Fruit fly (Drosophila melanogaster) whole organism, wandering third instar larva: ENCODE results near the gene CG9135.

Experiments used
- Abd-B ChIP-seq: fragments of >200 bp; optimal IDR thresholded peaks from 2 replicates; lab custom pipeline; 2017; ENCODE audit warnings: missing biosample characterization, missing genetic modification characterization
- Dfd ChIP-seq: fragments of >200 bp; optimal IDR thresholded peaks from 2 replicates; lab custom pipeline; 2017; ENCODE audit warnings: missing biosample characterization, missing genetic modification characterization
- Hr78 ChIP-seq: fragments of >200 bp; optimal IDR thresholded peaks from 2 replicates; lab custom pipeline; 2017; ENCODE audit warnings: missing biosample characterization, missing genetic modification characterization
- Mio ChIP-seq: sonication (Bioruptor generic); optimal IDR thresholded peaks from 2 replicates; lab custom pipeline; 2016; ENCODE audit warnings: missing biosample characterization, missing genetic modification characterization
- Rel ChIP-seq, 2 experiments: fragments of 200-800 bp; sonication (Bioruptor generic) in 1 of 2; optimal IDR thresholded peaks; 2 replicates in 1 of 2; 3 replicates in 1 of 2; lab custom pipeline; 2016 to 2019; ENCODE audit warnings: mild to moderate bottlenecking in 2 of 2, missing biosample characterization in 2 of 2, missing genetic modification characterization in 2 of 2, moderate library complexity in 1 of 2
- br ChIP-seq: fragments of 200-800 bp; sonication (Bioruptor generic); optimal IDR thresholded peaks from 2 replicates; lab custom pipeline; 2016; ENCODE audit warnings: missing biosample characterization, missing genetic modification characterization
- dl ChIP-seq, 2 experiments: fragments of 175-275, 200-275 bp in 1 of 2; fragments of 200-275 bp in 1 of 2; sonication (Bioruptor generic); optimal IDR thresholded peaks; lab custom pipeline; 2018; ENCODE audit warnings: mild to moderate bottlenecking in 2 of 2, missing biosample characterization in 2 of 2, missing genetic modification characterization in 2 of 2, moderate library complexity in 2 of 2; ENCODE audit not compliant: partially characterized antibody in 2 of 2, insufficient read depth in 1 of 2
- dsf ChIP-seq: sonication (Bioruptor generic); optimal IDR thresholded peaks from 2 replicates; lab custom pipeline; 2016; ENCODE audit warnings: missing biosample characterization, missing genetic modification characterization, borderline replicate concordance
- h ChIP-seq: fragments of 200-800 bp; sonication (Bioruptor generic); optimal IDR thresholded peaks from 3 replicates; lab custom pipeline; 2016; ENCODE audit warnings: missing biosample characterization, mild to moderate bottlenecking, missing genetic modification characterization
- jim ChIP-seq: fragments of 175-275, 200-325 bp; sonication (Bioruptor generic); optimal IDR thresholded peaks from 2 replicates; lab custom pipeline; 2016; ENCODE audit warnings: missing biosample characterization, mild to moderate bottlenecking, missing genetic modification characterization
- pan ChIP-seq: fragments of >200 bp; optimal IDR thresholded peaks from 2 replicates; lab custom pipeline; 2017

DNA sequence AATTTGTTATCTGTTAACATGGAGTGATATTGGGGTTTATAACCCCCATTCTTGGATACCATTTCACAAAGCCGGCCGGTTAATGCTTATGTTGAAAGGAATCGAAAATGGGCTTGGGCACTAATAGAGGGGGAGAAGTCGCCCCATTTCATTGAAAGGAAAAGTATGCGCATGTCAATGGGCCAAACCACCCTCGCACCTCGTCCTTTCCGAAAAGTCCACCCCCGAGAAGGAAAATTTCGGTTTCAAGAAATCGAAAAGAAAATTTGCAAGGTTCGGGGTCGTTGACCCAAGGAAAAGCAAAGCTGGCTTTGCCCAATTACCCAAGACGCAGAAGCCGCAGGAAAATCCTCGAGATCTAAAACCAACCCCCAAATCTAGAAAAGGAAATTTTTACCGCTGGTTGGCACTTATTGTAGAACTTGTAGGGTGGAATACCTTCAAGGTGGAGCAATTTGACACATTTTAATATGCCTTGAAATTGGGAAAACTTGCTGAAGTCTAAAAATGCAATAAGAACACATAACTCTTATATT, 26.3 kb downstream of the CG9135 start:
- TF ChIP-seq dl (GFP tag; optimal IDR thresholded peaks at IDR 0.05; lab: Kevin White, UChicago; ENCODE audit: insufficient read depth in 1 of 2, partially characterized antibody in 2 of 2) (no peak), Rel (GFP tag; optimal IDR thresholded peaks at IDR 0.05; lab: Kevin White, UChicago) (no peak), Rel (tag; optimal IDR thresholded peaks at IDR 0.05; lab: Kevin White, UChicago) (no peak), jim (GFP tag; lab: Kevin White, UChicago) (no peak), Mio (no peak), br (no peak), Abd-B (GFP tag; lab: Kevin White, UChicago) (no peak), Hr78 (GFP tag; lab: Kevin White, UChicago) (no peak), h (GFP tag; lab: Kevin White, UChicago) (no peak), pan (lab: Kevin White, UChicago) (no peak), Dfd (GFP tag; lab: Kevin White, UChicago) (no peak), dsf (no peak)
